Worm (Caenorhabditis elegans): ENCODE measurements around the gene ugt-23.

The ugt-23 gene

DNA sequence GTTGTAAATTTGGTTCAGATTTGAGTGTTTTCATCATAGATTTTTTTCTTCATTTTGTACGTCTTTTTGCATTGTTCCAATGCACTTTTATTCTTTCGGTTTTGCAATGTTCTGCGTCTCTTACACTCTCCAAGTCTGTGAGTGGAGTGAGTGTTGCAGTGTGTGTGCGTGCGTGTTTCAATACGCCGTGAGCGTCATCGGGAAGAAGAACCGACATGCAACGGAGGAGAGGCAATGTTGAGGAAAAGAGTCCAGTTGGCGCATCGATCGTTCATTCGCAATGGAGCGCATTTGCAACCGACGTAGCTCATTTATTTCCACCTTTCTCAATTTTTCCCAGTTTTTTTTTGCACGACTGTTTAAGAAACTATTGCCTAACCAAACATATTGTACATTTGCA lies 33.6 kb upstream of the ugt-23 start, which contains the start of gene ZC506.1 (continued):
- TF ChIP-seq zag-1 (tag; optimal IDR thresholded peaks at IDR 0.05) = peak; percentile 80
- TF ChIP-seq unc-30 (tag; optimal IDR thresholded peaks at IDR 0.05) = no peak
- peak; percentile 78 for TF ChIP-seq blmp-1 (tag; optimal IDR thresholded peaks at IDR 0.05)
- peak; percentile 77 for TF ChIP-seq grh-1 (GFP tag; IDR thresholded peaks at IDR 0.05)
- TF ChIP-seq fkh-10 (GFP tag; optimal IDR thresholded peaks at IDR 0.05) = peak; percentile 94
- TF ChIP-seq lir-3 (tag; optimal IDR thresholded peaks at IDR 0.05; ENCODE audit: poor library complexity) = peak; percentile 77
- TF ChIP-seq nhr-237 (tag; optimal IDR thresholded peaks at IDR 0.05) = peak; percentile 82
- TF ChIP-seq mef-2 (tag; optimal IDR thresholded peaks at IDR 0.05) = peak; percentile 72
- TF ChIP-seq skn-1 (tag; optimal IDR thresholded peaks at IDR 0.05) = peak; percentile 83
- TF ChIP-seq unc-98 (GFP tag; IDR thresholded peaks at IDR 0.05) = no peak
- peak; percentile 95 for TF ChIP-seq nhr-85 (tag)
- TF ChIP-seq F16B12.6 (tag; optimal IDR thresholded peaks at IDR 0.05) = peak; percentile 21
- peak; percentile 93 for TF ChIP-seq jun-1 (tag; optimal IDR thresholded peaks at IDR 0.05)
- peak; percentile 98 for TF ChIP-seq nhr-71 (tag; optimal IDR thresholded peaks at IDR 0.05)
- TF ChIP-seq efl-1 (optimal IDR thresholded peaks at IDR 0.05) = peak; percentile 75 to 80
- peak; percentile 63 to 96 for TF ChIP-seq efl-1 (GFP tag; optimal IDR thresholded peaks at IDR 0.05 in 1 of 2)
- TF ChIP-seq ceh-8 (GFP tag; optimal IDR thresholded peaks at IDR 0.05) = peak; percentile 73
- peak; percentile 93 for TF ChIP-seq rnt-1 (tag; optimal IDR thresholded peaks at IDR 0.05)
- TF ChIP-seq tlp-1 (tag; optimal IDR thresholded peaks at IDR 0.05) = no peak
- no peak for TF ChIP-seq ets-5 (GFP tag; IDR thresholded peaks at IDR 0.05)
- peak; percentile 96 for TF ChIP-seq fkh-8 (tag; optimal IDR thresholded peaks at IDR 0.05)
- TF ChIP-seq egl-27 (tag; optimal IDR thresholded peaks at IDR 0.05) = peak; percentile 74 to 87
- peak; percentile 75 for TF ChIP-seq ceh-88 (GFP tag; IDR thresholded peaks at IDR 0.05)
- peak; percentile 83 for TF ChIP-seq pax-3 (tag; optimal IDR thresholded peaks at IDR 0.05)
- peak; percentile 94 for TF ChIP-seq unc-86 (tag; optimal IDR thresholded peaks at IDR 0.05)
- peak; percentile 63 to 69 (median 67) for TF ChIP-seq dpl-1 (GFP tag; optimal IDR thresholded peaks at IDR 0.05)
- TF ChIP-seq ceh-90 (tag; optimal IDR thresholded peaks at IDR 0.05) = peak; percentile 48
- no peak for TF ChIP-seq unc-62 (GFP tag; optimal IDR thresholded peaks at IDR 0.05)
- TF ChIP-seq ztf-4 (tag; optimal IDR thresholded peaks at IDR 0.05) = peak; percentile 90
- TF ChIP-seq lin-35 (GFP tag; optimal IDR thresholded peaks at IDR 0.05) = peak; percentile 86 to 89
- peak; percentile 98 for TF ChIP-seq C16A3.4 (tag; optimal IDR thresholded peaks at IDR 0.05)
- TF ChIP-seq nhr-20 (tag; optimal IDR thresholded peaks at IDR 0.05) = peak; percentile 98

- TF ChIP-seq sox-4 (tag; optimal IDR thresholded peaks at IDR 0.05) (peak; percentile 1), nhr-47 (tag; optimal IDR thresholded peaks at IDR 0.05) (peak; percentile 47), dsc-1 (tag; optimal IDR thresholded peaks at IDR 0.05) (peak; percentile 35), nhr-19 (GFP tag; conservative IDR thresholded peaks at IDR 0.05) (peak; percentile 72), lin-13 (GFP tag; optimal IDR thresholded peaks at IDR 0.05) (no peak), nhr-71 (tag; optimal IDR thresholded peaks at IDR 0.05) (peak; percentile 53), fkh-8 (tag; optimal IDR thresholded peaks at IDR 0.05) (peak; percentile 81), rnt-1 (tag; optimal IDR thresholded peaks at IDR 0.05) (no peak)
These were observed 32.5 kb upstream of the ugt-23 start for ce11 chrX:9957449-9957848.

ce11 chrX:9956537-9956936 lies 31.6 kb upstream of the ugt-23 start:
- peak in 1 of 2 experiments; percentile 13 for TF ChIP-seq lsy-2 (tag; optimal IDR thresholded peaks at IDR 0.05)
- peak; percentile 47 for TF ChIP-seq dsc-1 (tag; optimal IDR thresholded peaks at IDR 0.05)
- peak; percentile 5 for TF ChIP-seq snu-23 (GFP tag; optimal IDR thresholded peaks at IDR 0.05)
- TF ChIP-seq egl-13 (tag; optimal IDR thresholded peaks at IDR 0.05) = peak; percentile 42
- peak; percentile 82 for TF ChIP-seq nhr-71 (tag; optimal IDR thresholded peaks at IDR 0.05)
- peak; percentile 45 for TF ChIP-seq nhr-85 (tag)
- TF ChIP-seq fkh-8 (tag; optimal IDR thresholded peaks at IDR 0.05) = peak; percentile 89
- TF ChIP-seq sox-4 (tag; optimal IDR thresholded peaks at IDR 0.05) = peak; percentile 55
- peak; percentile 57 for TF ChIP-seq lin-14 (GFP tag; optimal IDR thresholded peaks at IDR 0.05)
- TF ChIP-seq isw-1 (GFP tag; IDR thresholded peaks at IDR 0.05) = peak; percentile 17; the same call in 1 of the 2 replicates
- TF ChIP-seq nhr-20 (tag; optimal IDR thresholded peaks at IDR 0.05) = peak; percentile 1
- peak; percentile 57 for TF ChIP-seq nhr-47 (tag; optimal IDR thresholded peaks at IDR 0.05)
- peak; percentile 88 for TF ChIP-seq nhr-19 (GFP tag; conservative IDR thresholded peaks at IDR 0.05)
- peak; percentile 35 for TF ChIP-seq pax-3 (tag; optimal IDR thresholded peaks at IDR 0.05)
- peak; percentile 87 for TF ChIP-seq unc-86 (tag; optimal IDR thresholded peaks at IDR 0.05)

All from whole organism, L1 larva.